Worm (Caenorhabditis elegans) whole organism, L2 larva: Measurements from ENCODE around the gene C06E4.8.

Experiments used
- Y55F3AM.14 ChIP-seq: fragments of 200-800 bp; sonication (Bioruptor generic); optimal IDR thresholded peaks from 2 replicates; lab custom pipeline; 2018; ENCODE audit warnings: mild to moderate bottlenecking, missing genetic modification characterization, missing compliant biosample characterization
- ZK546.5 ChIP-seq: sonication (generic microtip); optimal IDR thresholded peaks from 2 replicates; lab custom pipeline; 2017; ENCODE audit warnings: missing biosample characterization, missing genetic modification characterization
- aly-2 ChIP-seq: fragments of 150-350 bp; optimal IDR thresholded peaks from 2 replicates; lab custom pipeline; 2014; ENCODE audit warnings: missing biosample characterization, missing genetic modification characterization
- ama-1 ChIP-seq: fragments of 150-350 bp; optimal IDR thresholded peaks from 2 replicates; lab custom pipeline; 2018; ENCODE audit warnings: inconsistent platforms
- blmp-1 ChIP-seq: sonication (generic microtip); optimal IDR thresholded peaks from 2 replicates; lab custom pipeline; 2017; ENCODE audit warnings: missing genetic modification characterization, mild to moderate bottlenecking, missing compliant biosample characterization, antibody characterized with exemption, moderate library complexity; ENCODE audit not compliant: insufficient read depth
- ceh-16 ChIP-seq: fragments of 150-350 bp; optimal IDR thresholded peaks from 2 replicates; lab custom pipeline; 2014; ENCODE audit warnings: missing biosample characterization, missing genetic modification characterization
- ceh-82 ChIP-seq: fragments of 150-350 bp; optimal IDR thresholded peaks from 2 replicates; lab custom pipeline; 2014; ENCODE audit warnings: missing biosample characterization, missing genetic modification characterization
- dmd-4 ChIP-seq: sonication (generic microtip); optimal IDR thresholded peaks from 2 replicates; lab custom pipeline; 2017; ENCODE audit warnings: missing biosample characterization, missing genetic modification characterization
- egl-27 ChIP-seq: sonication (generic microtip); optimal IDR thresholded peaks from 3 replicates; lab custom pipeline; 2017; ENCODE audit warnings: missing biosample characterization, missing genetic modification reagents, missing genetic modification characterization
- elt-3 ChIP-seq: sonication (generic microtip); optimal IDR thresholded peaks from 2 replicates; lab custom pipeline; 2017; ENCODE audit warnings: missing biosample characterization, missing genetic modification characterization
- fos-1 ChIP-seq: fragments of 150-350 bp; optimal IDR thresholded peaks from 2 replicates; lab custom pipeline; 2014; ENCODE audit warnings: missing biosample characterization, missing genetic modification characterization
- gmeb-1 ChIP-seq: fragments of 150-350 bp; optimal IDR thresholded peaks from 2 replicates; lab custom pipeline; 2014; ENCODE audit warnings: missing biosample characterization, missing genetic modification characterization
- lin-11 ChIP-seq: fragments of 150-350 bp; sonication (generic microtip); optimal IDR thresholded peaks from 2 replicates; lab custom pipeline; 2014; ENCODE audit warnings: missing biosample characterization, missing genetic modification characterization, inconsistent platforms, mixed read lengths
- lin-39 ChIP-seq: fragments of 150-350 bp; optimal IDR thresholded peaks from 2 replicates; lab custom pipeline; 2014; ENCODE audit warnings: missing biosample characterization, missing genetic modification reagents, missing genetic modification characterization
- lsy-2 ChIP-seq, 2 experiments: fragments of 150-350 bp in 1 of 2; sonication (generic microtip) in 1 of 2; optimal IDR thresholded peaks; 2 replicates each; lab custom pipeline; 2014 to 2017; ENCODE audit warnings: missing biosample characterization in 2 of 2, missing genetic modification characterization in 2 of 2
- mab-5 ChIP-seq: fragments of 150-350 bp; optimal IDR thresholded peaks from 2 replicates; lab custom pipeline; 2014; ENCODE audit warnings: missing biosample characterization, missing genetic modification characterization
- mbf-1 ChIP-seq: sonication (generic microtip); optimal IDR thresholded peaks from 2 replicates; lab custom pipeline; 2017; ENCODE audit warnings: missing biosample characterization, missing genetic modification characterization
- nhr-12 ChIP-seq: fragments of 150-350 bp; optimal IDR thresholded peaks from 2 replicates; lab custom pipeline; 2014; ENCODE audit warnings: missing biosample characterization, missing genetic modification characterization
- nhr-21 ChIP-seq: fragments of 150-350 bp; optimal IDR thresholded peaks from 2 replicates; lab custom pipeline; 2014; ENCODE audit warnings: missing biosample characterization, missing genetic modification characterization
- nhr-23 ChIP-seq: fragments of 150-350 bp; optimal IDR thresholded peaks from 2 replicates; lab custom pipeline; 2014; ENCODE audit warnings: missing biosample characterization, missing genetic modification reagents, missing genetic modification characterization
- nhr-237 ChIP-seq: fragments of 150-350 bp; optimal IDR thresholded peaks from 2 replicates; lab custom pipeline; 2014; ENCODE audit warnings: missing biosample characterization, missing genetic modification characterization
- nhr-6 ChIP-seq: fragments of 150-350 bp; optimal IDR thresholded peaks from 2 replicates; lab custom pipeline; 2014; ENCODE audit warnings: missing biosample characterization, missing genetic modification characterization
- nhr-77 ChIP-seq: fragments of 150-350 bp; optimal IDR thresholded peaks from 2 replicates; lab custom pipeline; 2014; ENCODE audit warnings: missing biosample characterization, missing genetic modification characterization
- peb-1 ChIP-seq: fragments of 150-350 bp; optimal IDR thresholded peaks from 2 replicates; lab custom pipeline; 2014; ENCODE audit warnings: missing biosample characterization, missing genetic modification characterization
- sem-4 ChIP-seq: fragments of 150-350 bp; optimal IDR thresholded peaks from 2 replicates; lab custom pipeline; 2014; ENCODE audit warnings: missing biosample characterization, missing genetic modification reagents, missing genetic modification characterization
- sma-3 ChIP-seq: sonication (generic microtip); optimal IDR thresholded peaks from 2 replicates; lab custom pipeline; 2016; ENCODE audit warnings: missing genetic modification reagents, missing genetic modification characterization, missing compliant biosample characterization
- sma-9 ChIP-seq, 2 experiments: fragments of 150-350 bp in 1 of 2; sonication (generic microtip) in 1 of 2; optimal IDR thresholded peaks; 2 replicates each; lab custom pipeline; 2014 to 2016; ENCODE audit warnings: missing genetic modification characterization in 2 of 2, mild to moderate bottlenecking in 1 of 2, missing biosample characterization in 1 of 2, missing compliant biosample characterization in 1 of 2, missing genetic modification reagents in 1 of 2, moderate library complexity in 1 of 2
- snpc-4 ChIP-seq: fragments of 150-350 bp; optimal IDR thresholded peaks from 2 replicates; lab custom pipeline; 2014; ENCODE audit warnings: missing biosample characterization, missing genetic modification characterization
- unc-62 ChIP-seq: fragments of 150-350 bp; optimal IDR thresholded peaks from 2 replicates; lab custom pipeline; 2014; ENCODE audit warnings: missing biosample characterization, missing genetic modification reagents, missing genetic modification characterization
- zag-1 ChIP-seq: fragments of 150-350 bp; optimal IDR thresholded peaks from 2 replicates; lab custom pipeline; 2014; ENCODE audit warnings: missing biosample characterization, missing genetic modification characterization
- ztf-1 ChIP-seq: fragments of 200-800 bp; sonication (Bioruptor generic); conservative IDR thresholded peaks from 2 replicates; pipeline ENCODE4 v1.3.6; 2022; ENCODE audit warnings: missing genetic modification characterization, missing compliant biosample characterization
- ztf-4 ChIP-seq: fragments of 150-350 bp; optimal IDR thresholded peaks from 2 replicates; lab custom pipeline; 2014; ENCODE audit warnings: missing biosample characterization, missing genetic modification characterization

C06E4.8 gene

DNA sequence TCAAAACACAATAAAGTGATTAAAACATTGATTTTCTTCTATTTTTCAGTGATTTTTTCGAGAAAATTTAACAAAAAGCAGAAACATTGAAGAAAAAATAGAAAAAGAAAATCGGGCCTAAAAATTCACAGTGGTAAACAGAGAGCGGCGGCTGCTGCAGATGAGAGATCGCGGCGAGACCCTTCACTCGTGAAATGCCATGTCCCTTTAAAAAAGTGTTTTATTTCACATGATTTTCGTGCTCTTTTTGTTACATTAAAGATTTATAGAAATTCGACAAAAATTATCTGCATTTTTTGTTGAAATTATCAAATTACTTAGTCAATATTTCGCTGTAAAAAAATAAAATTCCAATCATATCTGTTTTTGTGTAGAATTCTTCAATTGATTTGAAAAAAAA, 28.3 kb upstream of the C06E4.8 start (continued):
- TF ChIP-seq nhr-12 (no peak), fos-1 (tag; lab: Kevin White, UChicago) (peak; percentile 37), ceh-82 (tag; lab: Kevin White, UChicago) (no peak), nhr-21 (tag; lab: Kevin White, UChicago) (no peak), sem-4 (tag; lab: Kevin White, UChicago) (peak; percentile 28), nhr-237 (tag; lab: Kevin White, UChicago) (no peak), egl-27 (tag; lab: Kevin White, UChicago) (no peak)
- TF ChIP-seq, all 48 proteins: peak for 16

DNA sequence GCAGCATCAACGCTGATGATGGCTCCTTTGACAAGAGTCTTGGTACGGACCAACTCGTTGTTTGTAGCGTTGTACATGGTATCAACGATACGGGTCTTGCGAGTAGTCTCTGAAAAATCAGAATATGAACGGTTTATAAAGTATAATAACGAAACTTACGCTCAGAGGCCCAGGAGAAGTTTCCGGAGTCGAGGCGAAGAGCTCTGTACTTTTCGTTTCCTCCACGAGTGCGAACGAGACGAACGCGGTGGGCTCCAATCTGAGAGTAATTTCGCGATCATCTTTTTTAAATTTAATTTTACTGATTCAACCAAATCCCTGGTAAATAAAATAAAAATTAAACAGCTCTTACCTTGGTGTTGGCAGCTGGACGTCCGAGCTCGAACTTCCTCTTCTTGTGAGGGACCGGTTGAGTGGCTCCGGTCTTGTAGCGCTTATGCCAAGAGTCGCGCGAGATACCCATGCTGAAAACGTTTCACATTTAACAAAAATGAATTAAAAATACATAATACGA, 27.8 kb upstream of the C06E4.8 start, which contains the start of gene rps-8:
Gene rps-8 (minus strand): TSS at position 464 of the 514 bp plus-strand sequence.
- no peak for TF ChIP-seq ceh-82 (tag; lab: Kevin White, UChicago)
- no peak for TF ChIP-seq zag-1 (tag; lab: Kevin White, UChicago)
- TF ChIP-seq nhr-23 (tag; lab: Kevin White, UChicago): no peak
- no peak for TF ChIP-seq ceh-16 (tag; lab: Kevin White, UChicago)
- TF ChIP-seq sma-9 (GFP tag; optimal IDR thresholded peaks at IDR 0.05; lab: Kevin White, UChicago): no peak
- no peak for TF ChIP-seq sma-9 (tag; optimal IDR thresholded peaks at IDR 0.05; lab: Kevin White, UChicago)
- no peak for TF ChIP-seq snpc-4 (tag; lab: Kevin White, UChicago)
- TF ChIP-seq lsy-2 (tag; optimal IDR thresholded peaks at IDR 0.05; lab: Kevin White, UChicago): no peak
- TF ChIP-seq unc-62 (GFP tag; lab: Kevin White, UChicago): no peak
- no peak for TF ChIP-seq egl-27 (tag; lab: Kevin White, UChicago)
- TF ChIP-seq mab-5 (tag; lab: Kevin White, UChicago): no peak
- no peak for TF ChIP-seq blmp-1 (tag; lab: Kevin White, UChicago)
- no peak for TF ChIP-seq elt-3 (tag; lab: Kevin White, UChicago)
- TF ChIP-seq lin-39 (tag; lab: Kevin White, UChicago): no peak
- no peak for TF ChIP-seq mbf-1 (tag; lab: Kevin White, UChicago)
- TF ChIP-seq nhr-6 (tag; lab: Kevin White, UChicago): no peak
- no peak for TF ChIP-seq sma-3
- no peak for TF ChIP-seq ztf-4 (tag; lab: Kevin White, UChicago)

DNA sequence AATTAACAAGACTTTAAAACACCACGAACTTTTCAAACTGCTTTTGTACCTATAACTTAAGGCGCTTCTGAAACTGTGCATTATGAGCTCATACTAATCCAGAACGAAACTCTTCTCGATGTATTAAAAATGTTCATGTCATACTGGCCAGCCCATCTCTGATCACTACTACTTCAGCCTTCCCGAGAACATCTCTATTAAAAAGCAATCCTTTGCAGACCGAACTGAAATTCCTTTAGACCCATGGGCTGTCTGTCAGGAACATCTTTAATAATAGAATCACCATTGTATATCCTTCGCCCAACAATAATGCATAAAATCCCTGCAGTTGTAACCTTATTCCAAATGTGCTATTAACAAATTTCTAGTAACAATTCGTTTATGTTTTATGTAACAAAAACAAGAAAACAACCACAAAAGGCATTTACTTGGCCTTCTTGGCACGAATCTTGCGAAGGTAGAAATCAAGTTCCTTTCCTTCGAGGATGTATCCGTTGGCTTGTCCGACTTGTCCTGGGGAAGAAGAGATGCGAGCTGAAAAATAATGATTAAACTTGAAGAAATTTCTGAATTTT, 27.0 kb upstream of the C06E4.8 start:
- no peak for TF ChIP-seq fos-1 (tag; lab: Kevin White, UChicago)
- TF ChIP-seq ztf-1: no peak

DNA sequence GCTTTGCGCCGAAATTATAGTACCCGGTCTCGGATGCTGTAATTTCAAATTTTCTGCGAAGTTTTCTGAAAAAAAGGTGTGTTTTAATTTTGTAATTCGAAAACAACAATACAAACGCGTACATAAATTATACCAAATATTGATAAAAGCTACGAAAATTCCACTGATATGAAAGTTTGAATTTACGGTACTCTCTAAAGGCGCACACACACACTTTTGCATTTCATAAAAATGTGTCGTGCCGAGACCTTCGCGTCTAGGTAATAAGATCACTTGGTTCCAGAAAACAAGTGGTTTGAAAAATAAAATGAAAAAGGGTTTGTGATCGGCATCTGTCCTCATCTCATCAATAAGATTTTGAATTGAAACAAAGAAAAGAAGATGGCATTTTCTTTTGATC, 25.2 kb upstream of the C06E4.8 start:
- TF ChIP-seq ztf-4 (tag; lab: Kevin White, UChicago) (no peak), nhr-23 (tag; lab: Kevin White, UChicago) (no peak), blmp-1 (tag; lab: Kevin White, UChicago) (no peak), mab-5 (tag; lab: Kevin White, UChicago) (no peak), unc-62 (GFP tag; lab: Kevin White, UChicago) (no peak), ztf-1 (no peak), sma-3 (no peak), nhr-237 (tag; lab: Kevin White, UChicago) (no peak), sma-9 (GFP tag; optimal IDR thresholded peaks at IDR 0.05; lab: Kevin White, UChicago) (no peak), sma-9 (tag; optimal IDR thresholded peaks at IDR 0.05; lab: Kevin White, UChicago) (no peak), ceh-16 (tag; lab: Kevin White, UChicago) (no peak), lin-11 (tag; lab: Kevin White, UChicago) (no peak), nhr-77 (no peak), dmd-4 (no peak), peb-1 (no peak), ceh-82 (tag; lab: Kevin White, UChicago) (no peak), ZK546.5 (no peak), ama-1 (no peak), aly-2 (tag; lab: Kevin White, UChicago) (no peak), zag-1 (tag; lab: Kevin White, UChicago) (no peak), gmeb-1 (tag; lab: Kevin White, UChicago) (no peak)

DNA sequence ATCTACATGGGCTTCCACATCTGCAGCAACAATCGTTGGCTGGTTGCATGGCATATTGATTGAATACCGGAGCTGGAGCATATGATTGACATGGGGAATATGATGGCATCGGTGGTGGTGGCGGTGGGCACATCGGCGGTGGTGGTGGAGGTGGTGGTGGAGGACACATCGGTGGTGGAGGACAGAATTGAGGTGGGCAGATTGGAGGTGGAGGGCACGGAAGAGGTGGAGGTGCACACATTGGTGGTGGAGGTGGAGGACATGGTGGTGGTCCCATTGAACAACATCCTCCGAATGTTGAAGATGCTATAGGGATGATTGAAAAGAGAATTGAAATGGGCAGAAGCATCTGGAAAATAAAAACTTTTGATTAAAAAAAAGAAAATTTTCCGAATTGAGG, 24.7 kb upstream of the C06E4.8 start, which contains the start of gene grl-4:
Gene grl-4 (minus strand): TSS at position 351 of the 400 bp plus-strand sequence.
- TF ChIP-seq lin-39 (tag; lab: Kevin White, UChicago) (no peak), Y55F3AM.14 (peak; percentile 3)
